Fruit fly (Drosophila melanogaster): ENCODE data around the gene CG8001.

The CG8001 gene

dm6 chr3L:1794164-1794942 is 38.4 kb downstream of the CG8001 start (continued):
- no peak for TF ChIP-seq CG33557 (GFP tag; optimal IDR thresholded peaks at IDR 0.05)
- no peak for TF ChIP-seq oc (tag; optimal IDR thresholded peaks at IDR 0.05)
- TF ChIP-seq crp (GFP tag; optimal IDR thresholded peaks at IDR 0.05): no peak
- peak; percentile 80 for TF ChIP-seq ci (GFP tag; IDR thresholded peaks at IDR 0.05)
- peak; percentile 74 for TF ChIP-seq CG13894 (tag; optimal IDR thresholded peaks at IDR 0.05)
- TF ChIP-seq lola (GFP tag; optimal IDR thresholded peaks at IDR 0.05): no peak
- TF ChIP-seq Rx (GFP tag; IDR thresholded peaks at IDR 0.05): no peak
- no peak for TF ChIP-seq CG6791 (GFP tag; IDR thresholded peaks at IDR 0.05; ENCODE audit: partially characterized antibody)
- no peak for TF ChIP-seq CG2889 (GFP tag; IDR thresholded peaks at IDR 0.05)
- TF ChIP-seq CG12219 (GFP tag; optimal IDR thresholded peaks at IDR 0.05): no peak
- peak; percentile 71 for TF ChIP-seq lov (optimal IDR thresholded peaks at IDR 0.05)
- TF ChIP-seq lov (GFP tag; IDR thresholded peaks at IDR 0.05): peak; percentile 54; the same call in 1 of the 3 replicates
- TF ChIP-seq Oaz (GFP tag; IDR thresholded peaks at IDR 0.05): no peak
- no peak for TF ChIP-seq CG14860 (GFP tag; IDR thresholded peaks at IDR 0.05; ENCODE audit: partially characterized antibody)
- no peak for TF ChIP-seq CG30403 (GFP tag; optimal IDR thresholded peaks at IDR 0.05)
- no peak for TF ChIP-seq h (optimal IDR thresholded peaks at IDR 0.05)
- no peak for TF ChIP-seq emc (GFP tag; optimal IDR thresholded peaks at IDR 0.05)
- TF ChIP-seq GATAe (GFP tag; conservative IDR thresholded peaks at IDR 0.05): peak; percentile 53; the same call in 1 of the 2 replicates
- peak; percentile 27 for TF ChIP-seq CG11398 (GFP tag; optimal IDR thresholded peaks at IDR 0.05)
- no peak for TF ChIP-seq Dfd (GFP tag; optimal IDR thresholded peaks at IDR 0.05)
- TF ChIP-seq knrl (GFP tag; IDR thresholded peaks at IDR 0.05; ENCODE audit: partially characterized antibody): peak; percentile 36; the same call in 1 of the 3 replicates
- TF ChIP-seq Poxn (GFP tag; IDR thresholded peaks at IDR 0.05): no peak
- no peak for TF ChIP-seq eve (GFP tag; optimal IDR thresholded peaks at IDR 0.05)
- no peak for TF ChIP-seq dm (GFP tag; optimal IDR thresholded peaks at IDR 0.05)
- TF ChIP-seq dati (GFP tag; IDR thresholded peaks at IDR 0.05): no peak
- TF ChIP-seq org-1 (GFP tag; optimal IDR thresholded peaks at IDR 0.05): no peak
- no peak for TF ChIP-seq CG12942 (GFP tag; optimal IDR thresholded peaks at IDR 0.05)
- TF ChIP-seq MESR4 (GFP tag; optimal IDR thresholded peaks at IDR 0.05): no peak
- no peak for TF ChIP-seq CG7745 (tag; optimal IDR thresholded peaks at IDR 0.05)
- TF ChIP-seq Dref (GFP tag; IDR thresholded peaks at IDR 0.05): 0 out of 2 replicates have a peak, but pooled peaks have one; percentile 35
- TF ChIP-seq Scr (GFP tag; IDR thresholded peaks at IDR 0.05; ENCODE audit: partially characterized antibody): 0 out of 2 replicates have a peak, but pooled peaks have one; percentile 28
- peak; percentile 96 for TF ChIP-seq CG34376 (GFP tag; optimal IDR thresholded peaks at IDR 0.05)
- TF ChIP-seq Dip2 (GFP tag; IDR thresholded peaks at IDR 0.05): no peak
- peak; percentile 88 for TF ChIP-seq Med (GFP tag)
- TF ChIP-seq E2f1 (GFP tag; IDR thresholded peaks at IDR 0.05): no peak; the same call in 1 of the 2 replicates
- no peak for TF ChIP-seq bcd (GFP tag; optimal IDR thresholded peaks at IDR 0.05)
- no peak for TF ChIP-seq CG12659 (GFP tag; optimal IDR thresholded peaks at IDR 0.05)
- peak; percentile 57 for TF ChIP-seq CG3281 (GFP tag; optimal IDR thresholded peaks at IDR 0.05)
- TF ChIP-seq CG31365 (tag; optimal IDR thresholded peaks at IDR 0.05): no peak
- TF ChIP-seq inv (GFP tag; IDR thresholded peaks at IDR 0.05; ENCODE audit: partially characterized antibody): no peak
- no peak for TF ChIP-seq CG10462 (GFP tag; optimal IDR thresholded peaks at IDR 0.05)
- TF ChIP-seq Rfx (GFP tag; IDR thresholded peaks at IDR 0.05): peak; percentile 56; the same call in 1 of the 2 replicates
- peak; percentile 73 for TF ChIP-seq CG7928 (GFP tag; optimal IDR thresholded peaks at IDR 0.05)
- TF ChIP-seq CG3065 (GFP tag; optimal IDR thresholded peaks at IDR 0.05): no peak
- no peak for TF ChIP-seq CG30020 (tag; optimal IDR thresholded peaks at IDR 0.05)
- TF ChIP-seq CG8388 (GFP tag; optimal IDR thresholded peaks at IDR 0.05): no peak
- no peak for TF ChIP-seq pnt (GFP tag; optimal IDR thresholded peaks at IDR 0.05)
- TF ChIP-seq CG4360 (GFP tag; IDR thresholded peaks at IDR 0.05): peak; percentile 85
- TF ChIP-seq CG17359 (tag; optimal IDR thresholded peaks at IDR 0.05): peak; percentile 37
